Fruit fly (Drosophila melanogaster): ENCODE measurements around the gene CG7920.

Gene CG7920

dm6 chr3R:30046029-30047001 is 31.2 kb upstream of the CG7920 start, which contains the start of the genes RpL32 and CG7943 (continued):
- TF ChIP-seq knrl (GFP tag; IDR thresholded peaks at IDR 0.05; ENCODE audit: partially characterized antibody) (peak; percentile 100), Nf-YB (GFP tag; optimal IDR thresholded peaks at IDR 0.05) (peak; percentile 62), CG5180 (GFP tag; optimal IDR thresholded peaks at IDR 0.05) (peak; percentile 72), slbo (GFP tag; IDR thresholded peaks at IDR 0.05) (peak; percentile 95), tap (tag; optimal IDR thresholded peaks at IDR 0.05) (peak; percentile 89), Oli (tag; optimal IDR thresholded peaks at IDR 0.05) (peak; percentile 76), nau (GFP tag; optimal IDR thresholded peaks at IDR 0.05) (peak; percentile 93), vnd (GFP tag; IDR thresholded peaks at IDR 0.05; ENCODE audit: partially characterized antibody) (peak; percentile 100), CG11723 (GFP tag; optimal IDR thresholded peaks at IDR 0.05) (peak; percentile 87), Ssrp (tag; optimal IDR thresholded peaks at IDR 0.05) (peak; percentile 82), CG3726 (GFP tag; IDR thresholded peaks at IDR 0.05) (peak; percentile 91), MTF-1 (GFP tag; optimal IDR thresholded peaks at IDR 0.05; ENCODE audit: borderline replicate concordance) (peak; percentile 92), CG11085 (GFP tag; IDR thresholded peaks at IDR 0.05) (peak; percentile 93), salm (tag; optimal IDR thresholded peaks at IDR 0.05) (peak; percentile 86), dmrt11E (tag; optimal IDR thresholded peaks at IDR 0.05) (peak; percentile 79), danr (GFP tag; IDR thresholded peaks at IDR 0.05) (peak; percentile 91), CG8765 (GFP tag; IDR thresholded peaks at IDR 0.05) (peak; percentile 95), CG11398 (GFP tag; optimal IDR thresholded peaks at IDR 0.05) (peak; percentile 86), zfh1 (GFP tag; IDR thresholded peaks at IDR 0.05) (peak; percentile 96), CG3407 (GFP tag; optimal IDR thresholded peaks at IDR 0.05) (peak; percentile 81), seq (GFP tag; IDR thresholded peaks at IDR 0.05) (peak; percentile 95), da (GFP tag; optimal IDR thresholded peaks at IDR 0.05) (peak; percentile 81), prd (optimal IDR thresholded peaks at IDR 0.05) (no peak), prd (GFP tag; IDR thresholded peaks at IDR 0.05) (peak; percentile 97), CG18764 (GFP tag; optimal IDR thresholded peaks at IDR 0.05) (peak; percentile 94), Chrac-16 (GFP tag; optimal IDR thresholded peaks at IDR 0.05) (peak; percentile 81), YL-1 (GFP tag; optimal IDR thresholded peaks at IDR 0.05) (peak; percentile 96), lilli (GFP tag; optimal IDR thresholded peaks at IDR 0.05) (peak; percentile 93), Pdp1 (GFP tag; optimal IDR thresholded peaks at IDR 0.05) (peak; percentile 98 to 99), exex (tag; optimal IDR thresholded peaks at IDR 0.05) (peak; percentile 52), NC2β (GFP tag; optimal IDR thresholded peaks at IDR 0.05) (peak; percentile 98), GATAe (GFP tag; conservative IDR thresholded peaks at IDR 0.05) (peak; percentile 80), CG8290 (GFP tag; optimal IDR thresholded peaks at IDR 0.05) (peak; percentile 91), CG8290 (tag; optimal IDR thresholded peaks at IDR 0.05) (peak in 1 of 2 experiments; percentile 95), Antp (GFP tag; optimal IDR thresholded peaks at IDR 0.05) (peak; percentile 98), Aef1 (GFP tag; IDR thresholded peaks at IDR 0.05) (peak; percentile 96), Lhr (GFP tag; optimal IDR thresholded peaks at IDR 0.05) (peak; percentile 64), CG10431 (GFP tag; optimal IDR thresholded peaks at IDR 0.05) (peak; percentile 78), lab (GFP tag; optimal IDR thresholded peaks at IDR 0.05) (peak; percentile 98), CG13894 (tag; optimal IDR thresholded peaks at IDR 0.05) (peak; percentile 91), Trl (optimal IDR thresholded peaks at IDR 0.05) (no peak), Trl (GFP tag; optimal IDR thresholded peaks at IDR 0.05) (peak; percentile 98), stc (GFP tag; IDR thresholded peaks at IDR 0.05) (peak; percentile 95), hth (optimal IDR thresholded peaks at IDR 0.05) (no peak), Taf1 (GFP tag; IDR thresholded peaks at IDR 0.05) (peak; percentile 92), ken (GFP tag; IDR thresholded peaks at IDR 0.05) (peak; percentile 95), CG17802 (tag; optimal IDR thresholded peaks at IDR 0.05) (peak; percentile 84), eyg (GFP tag; optimal IDR thresholded peaks at IDR 0.05) (peak; percentile 96), her (GFP tag; optimal IDR thresholded peaks at IDR 0.05) (peak; percentile 94)
